Fruit fly (Drosophila melanogaster): ENCODE results near the gene CG6885.

DNA sequence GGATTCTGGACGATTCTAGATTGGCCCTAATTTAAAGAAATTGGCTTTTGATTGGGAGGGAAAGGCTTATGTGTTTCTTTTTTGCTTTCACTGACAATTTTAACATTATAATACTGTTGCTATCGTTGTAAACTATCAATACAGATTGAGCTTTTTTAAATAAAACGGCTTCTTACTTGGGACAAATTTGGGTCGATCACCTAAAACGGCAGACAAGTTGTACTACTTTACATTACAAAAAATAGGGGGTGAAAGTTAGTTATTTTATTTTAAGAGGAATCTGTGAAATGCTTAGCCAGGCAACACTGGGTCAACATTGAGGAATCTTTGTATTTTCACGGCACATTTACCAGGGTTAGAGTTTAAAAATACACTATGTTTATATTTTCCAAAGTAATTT lies 46.0 kb upstream of the CG6885 start, which contains the start of gene Dic4:
- TF ChIP-seq Ets21C (GFP tag; optimal IDR thresholded peaks at IDR 0.05): no peak
- no peak for TF ChIP-seq CG15336 (GFP tag; IDR thresholded peaks at IDR 0.05)
- no peak for TF ChIP-seq CG31627 (GFP tag; optimal IDR thresholded peaks at IDR 0.05)
- TF ChIP-seq CG16779 (tag; optimal IDR thresholded peaks at IDR 0.05): no peak
- no peak for TF ChIP-seq CG8119 (GFP tag; IDR thresholded peaks at IDR 0.05)

Data from whole organism, prepupa.